Fruit fly (Drosophila melanogaster): Measurements from ENCODE around the gene Gr28b.
A peak's percentile ranks its signal among the peaks of the same experiment; 100 is the strongest.

The Gr28b gene

dm6 chr2L:7427067-7427785, 34.8 kb downstream of the Gr28b start (continued):
- TF ChIP-seq Hr78 (GFP tag; optimal IDR thresholded peaks at IDR 0.05) (no peak), CG13123 (GFP tag; optimal IDR thresholded peaks at IDR 0.05) (no peak), Xbp1 (GFP tag; optimal IDR thresholded peaks at IDR 0.05) (no peak), gcm (GFP tag; optimal IDR thresholded peaks at IDR 0.05) (no peak), CG18764 (GFP tag; optimal IDR thresholded peaks at IDR 0.05) (no peak), esg (GFP tag; conservative IDR thresholded peaks at IDR 0.05) (no peak), MBD-R2 (GFP tag; IDR thresholded peaks at IDR 0.05) (no peak), CG32532 (GFP tag; IDR thresholded peaks at IDR 0.05) (no peak), CG10267 (tag; optimal IDR thresholded peaks at IDR 0.05) (no peak), Ssrp (tag; optimal IDR thresholded peaks at IDR 0.05) (no peak), twi (tag; optimal IDR thresholded peaks at IDR 0.05) (no peak), nerfin-1 (tag; optimal IDR thresholded peaks at IDR 0.05) (no peak), grn (GFP tag; optimal IDR thresholded peaks at IDR 0.05) (peak; percentile 45), Trl (optimal IDR thresholded peaks at IDR 0.05) (no peak), Trl (GFP tag; optimal IDR thresholded peaks at IDR 0.05) (no peak), CG7928 (GFP tag; optimal IDR thresholded peaks at IDR 0.05) (no peak), CG2120 (GFP tag; optimal IDR thresholded peaks at IDR 0.05) (no peak), Ets65A (GFP tag) (no peak), CG11456 (GFP tag; IDR thresholded peaks at IDR 0.05) (no peak), Lpt (GFP tag; optimal IDR thresholded peaks at IDR 0.05) (no peak), vfl (GFP tag; optimal IDR thresholded peaks at IDR 0.05) (no peak), CG2199 (GFP tag; IDR thresholded peaks at IDR 0.05) (no peak), hbn (GFP tag; IDR thresholded peaks at IDR 0.05; ENCODE audit: partially characterized antibody) (no peak), CG2129 (GFP tag; IDR thresholded peaks at IDR 0.05; ENCODE audit: partially characterized antibody) (no peak), btn (GFP tag; optimal IDR thresholded peaks at IDR 0.05) (no peak), pum (GFP tag; optimal IDR thresholded peaks at IDR 0.05) (no peak), inv (GFP tag; IDR thresholded peaks at IDR 0.05; ENCODE audit: partially characterized antibody) (peak; percentile 7; the same call in 1 of the 2 replicates), CG7987 (GFP tag; optimal IDR thresholded peaks at IDR 0.05) (peak; percentile 99), GATAe (GFP tag; conservative IDR thresholded peaks at IDR 0.05) (no peak), unc-4 (GFP tag; IDR thresholded peaks at IDR 0.05; ENCODE audit: partially characterized antibody) (no peak), z (GFP tag; IDR thresholded peaks at IDR 0.05) (no peak), Oaz (GFP tag; IDR thresholded peaks at IDR 0.05) (no peak), nau (GFP tag; optimal IDR thresholded peaks at IDR 0.05) (no peak), sima (GFP tag; optimal IDR thresholded peaks at IDR 0.05) (no peak), Bgb (GFP tag; IDR thresholded peaks at IDR 0.05; ENCODE audit: partially characterized antibody) (no peak), slbo (GFP tag; IDR thresholded peaks at IDR 0.05) (no peak), PHDP (tag; optimal IDR thresholded peaks at IDR 0.05) (peak; percentile 13), cato (GFP tag; optimal IDR thresholded peaks at IDR 0.05; ENCODE audit: borderline replicate concordance) (no peak), CG30020 (tag; optimal IDR thresholded peaks at IDR 0.05) (no peak), crc (GFP tag; optimal IDR thresholded peaks at IDR 0.05) (no peak), vnd (GFP tag; IDR thresholded peaks at IDR 0.05; ENCODE audit: partially characterized antibody) (no peak), YL-1 (GFP tag; optimal IDR thresholded peaks at IDR 0.05) (peak; percentile 29), CG9215 (GFP tag; IDR thresholded peaks at IDR 0.05) (no peak), CG33213 (GFP tag; optimal IDR thresholded peaks at IDR 0.05) (no peak), pan (optimal IDR thresholded peaks at IDR 0.05) (no peak), pan (GFP tag; optimal IDR thresholded peaks at IDR 0.05 in 1 of 2, IDR thresholded peaks at IDR 0.05 in 1 of 2) (no peak), h (optimal IDR thresholded peaks at IDR 0.05) (no peak), en (GFP tag; optimal IDR thresholded peaks at IDR 0.05) (no peak), CG1602 (GFP tag; optimal IDR thresholded peaks at IDR 0.05) (no peak), fru (optimal IDR thresholded peaks at IDR 0.05) (no peak), CG6854 (GFP tag; optimal IDR thresholded peaks at IDR 0.05) (peak; percentile 0), ci (GFP tag; IDR thresholded peaks at IDR 0.05) (peak; percentile 48; the same call in 2 of the 3 replicates)
